Fruit fly (Drosophila melanogaster) whole organism: ENCODE data around the gene MtnB.

Experiments
- CG8478 ChIP-seq: fragments of >200 bp; optimal IDR thresholded peaks from 2 replicates; lab custom pipeline; 2018; ENCODE audit warnings: inconsistent platforms
- Dll ChIP-seq: fragments of >200 bp; optimal IDR thresholded peaks from 2 replicates; lab custom pipeline; 2017
- EcR ChIP-seq, 2 experiments: fragments of >200 bp; optimal IDR thresholded peaks; 2 replicates each; lab custom pipeline; 2017; ENCODE audit warnings: missing biosample characterization in 2 of 2, missing genetic modification characterization in 2 of 2, missing genetic modification reagents in 2 of 2
- pan ChIP-seq: fragments of >200 bp; optimal IDR thresholded peaks from 2 replicates; lab custom pipeline; 2017
- psq ChIP-seq: fragments of >200 bp; optimal IDR thresholded peaks from 2 replicates; lab custom pipeline; 2017
- usp ChIP-seq: fragments of >200 bp; optimal IDR thresholded peaks from 2 replicates; lab custom pipeline; 2017; ENCODE audit warnings: missing biosample characterization, missing genetic modification characterization, mixed read lengths

The MtnB gene

dm6 chr3R:20472764-20473390, 30.7 kb downstream of the MtnB start:
- TF ChIP-seq pan (lab: Kevin White, UChicago) (no peak), psq (lab: Kevin White, UChicago) (no peak), usp (GFP tag; lab: Kevin White, UChicago) (no peak), Dll (lab: Kevin White, UChicago) (no peak), EcR (GFP tag; optimal IDR thresholded peaks at IDR 0.05; lab: Kevin White, UChicago) (no peak), CG8478 (lab: Kevin White, UChicago) (no peak)

dm6 chr3R:20464267-20464768, 39.2 kb downstream of the MtnB start:
- TF ChIP-seq CG8478 (lab: Kevin White, UChicago) (no peak), usp (GFP tag; lab: Kevin White, UChicago) (no peak), psq (lab: Kevin White, UChicago) (no peak), EcR (GFP tag; optimal IDR thresholded peaks at IDR 0.05; lab: Kevin White, UChicago) (no peak), Dll (lab: Kevin White, UChicago) (no peak), pan (lab: Kevin White, UChicago) (no peak)
